Fruit fly (Drosophila melanogaster): Measurements from ENCODE around the gene Adi1.

The Adi1 gene

dm6 chr3L:10682725-10683367 lies 19.7 kb downstream of the Adi1 start (continued):
- TF ChIP-seq CG18476 (GFP tag; optimal IDR thresholded peaks at IDR 0.05) (peak; percentile 96), luna (GFP tag; optimal IDR thresholded peaks at IDR 0.05) (no peak), CG32772 (GFP tag; IDR thresholded peaks at IDR 0.05) (peak; percentile 96), HmgZ (tag; optimal IDR thresholded peaks at IDR 0.05) (peak; percentile 97), CG2120 (GFP tag; optimal IDR thresholded peaks at IDR 0.05) (peak; percentile 95), CG1603 (tag; optimal IDR thresholded peaks at IDR 0.05) (peak; percentile 55), unpg (GFP tag; optimal IDR thresholded peaks at IDR 0.05) (peak; percentile 96), sim (GFP tag; IDR thresholded peaks at IDR 0.05) (peak; percentile 86), Aef1 (GFP tag; IDR thresholded peaks at IDR 0.05) (peak; percentile 96), Dip2 (GFP tag; IDR thresholded peaks at IDR 0.05) (no peak; the same call in 1 of the 2 replicates), pros (GFP tag; optimal IDR thresholded peaks at IDR 0.05) (peak; percentile 43), gsb-n (tag; optimal IDR thresholded peaks at IDR 0.05) (peak; percentile 96), CG14014 (GFP tag; IDR thresholded peaks at IDR 0.05) (peak; percentile 97), ap (GFP tag; IDR thresholded peaks at IDR 0.05) (peak; percentile 94), schlank (tag; optimal IDR thresholded peaks at IDR 0.05) (peak; percentile 84), CG4328 (GFP tag; optimal IDR thresholded peaks at IDR 0.05) (peak; percentile 98), CG14860 (GFP tag; IDR thresholded peaks at IDR 0.05; ENCODE audit: partially characterized antibody) (no peak), Taf1 (GFP tag; IDR thresholded peaks at IDR 0.05) (peak; percentile 92), CG42726 (GFP tag; IDR thresholded peaks at IDR 0.05; ENCODE audit: partially characterized antibody) (no peak), CG6683 (GFP tag; optimal IDR thresholded peaks at IDR 0.05) (peak; percentile 98), CG12942 (GFP tag; optimal IDR thresholded peaks at IDR 0.05) (peak; percentile 97), Usf (GFP tag; optimal IDR thresholded peaks at IDR 0.05) (peak; percentile 97), Chrac-16 (GFP tag; optimal IDR thresholded peaks at IDR 0.05) (peak; percentile 97), CG16863 (GFP tag; optimal IDR thresholded peaks at IDR 0.05) (peak; percentile 84), Jarid2 (GFP tag; optimal IDR thresholded peaks at IDR 0.05) (peak; percentile 92), da (GFP tag; optimal IDR thresholded peaks at IDR 0.05) (peak; percentile 77), lilli (GFP tag; optimal IDR thresholded peaks at IDR 0.05) (peak; percentile 95), CG9932 (GFP tag; IDR thresholded peaks at IDR 0.05) (peak; percentile 95), Six4 (GFP tag; optimal IDR thresholded peaks at IDR 0.05) (peak; percentile 97), CG18764 (GFP tag; optimal IDR thresholded peaks at IDR 0.05) (peak; percentile 95), Bteb2 (GFP tag; optimal IDR thresholded peaks at IDR 0.05) (peak; percentile 83), Ada2b (GFP tag; IDR thresholded peaks at IDR 0.05) (peak; percentile 95), CG3407 (GFP tag; optimal IDR thresholded peaks at IDR 0.05) (peak; percentile 96), CG13775 (GFP tag; optimal IDR thresholded peaks at IDR 0.05) (peak; percentile 99), Ravus (GFP tag; IDR thresholded peaks at IDR 0.05) (peak; percentile 90), lov (optimal IDR thresholded peaks at IDR 0.05) (no peak), lov (GFP tag; IDR thresholded peaks at IDR 0.05) (peak; percentile 80; the same call in 2 of the 3 replicates), CG4730 (GFP tag; IDR thresholded peaks at IDR 0.05) (peak; percentile 94), z (GFP tag; IDR thresholded peaks at IDR 0.05) (no peak), gem (tag; optimal IDR thresholded peaks at IDR 0.05) (peak; percentile 99), jumu (GFP tag; optimal IDR thresholded peaks at IDR 0.05) (peak; percentile 69), hth (optimal IDR thresholded peaks at IDR 0.05) (no peak), CG3163 (GFP tag; optimal IDR thresholded peaks at IDR 0.05) (peak; percentile 52), org-1 (GFP tag; optimal IDR thresholded peaks at IDR 0.05) (peak; percentile 98), eve (GFP tag; optimal IDR thresholded peaks at IDR 0.05) (peak in 1 of 2 experiments; percentile 99), E2f1 (GFP tag; IDR thresholded peaks at IDR 0.05) (peak; percentile 96), p53 (GFP tag; optimal IDR thresholded peaks at IDR 0.05) (no peak), tap (tag; optimal IDR thresholded peaks at IDR 0.05) (peak; percentile 96), CG4820 (GFP tag; optimal IDR thresholded peaks at IDR 0.05) (peak; percentile 97), MBD-R2 (GFP tag; IDR thresholded peaks at IDR 0.05) (peak; percentile 83), CkIIα-i1 (GFP tag; IDR thresholded peaks at IDR 0.05) (peak; percentile 80), CG7786 (GFP tag; optimal IDR thresholded peaks at IDR 0.05) (peak; percentile 84)
